Fruit fly (Drosophila melanogaster): Measurements from ENCODE around the gene fy.

- TF ChIP-seq hth (optimal IDR thresholded peaks at IDR 0.05) (no peak), CG8478 (optimal IDR thresholded peaks at IDR 0.05) (no peak)
These were observed 18.9 kb downstream of the fy start, which contains the start of the genes Dad1 and CG13384 for dm6 chr2L:8384108-8384601.
